Worm (Caenorhabditis elegans) whole organism, young adult: Measurements from ENCODE around the gene Y22D7AL.4.
A peak's percentile ranks its signal among the peaks of the same experiment; 100 is the strongest.

Experiments used
- B0336.3 ChIP-seq: fragments of 200-800 bp; sonication (Bioruptor generic); IDR thresholded peaks from 2 replicates; pipeline ENCODE4 v1.3.6; 2022; ENCODE audit warnings: missing genetic modification characterization, missing compliant biosample characterization
- C17E4.6 ChIP-seq: fragments of 200-800 bp; sonication (Bioruptor generic); IDR thresholded peaks from 2 replicates; pipeline ENCODE4 v1.3.6; 2022; ENCODE audit warnings: missing genetic modification reagents, missing genetic modification characterization, missing compliant biosample characterization
- D2030.7 ChIP-seq: fragments of 200-800 bp; sonication (Bioruptor generic); IDR thresholded peaks from 2 replicates; pipeline ENCODE4 v1.3.6; 2022; ENCODE audit warnings: missing genetic modification reagents, missing genetic modification characterization, missing compliant biosample characterization
- F10E7.11 ChIP-seq: sonication (generic microtip); optimal IDR thresholded peaks from 2 replicates; lab custom pipeline; 2017; ENCODE audit warnings: mild to moderate bottlenecking, missing genetic modification characterization, moderate library complexity, missing compliant biosample characterization
- F22D6.2 ChIP-seq: sonication (generic microtip); optimal IDR thresholded peaks from 2 replicates; lab custom pipeline; 2016; ENCODE audit warnings: mild to moderate bottlenecking, missing genetic modification characterization, missing compliant biosample characterization
- F49E8.2 ChIP-seq: sonication (generic microtip); optimal IDR thresholded peaks from 3 replicates; lab custom pipeline; 2017; ENCODE audit warnings: missing genetic modification characterization, mild to moderate bottlenecking, missing compliant biosample characterization, antibody characterized with exemption, moderate library complexity; ENCODE audit not compliant: insufficient read depth
- F57A8.1 ChIP-seq: fragments of 200-800 bp; sonication (Bioruptor generic); optimal IDR thresholded peaks from 2 replicates; lab custom pipeline; 2018; ENCODE audit warnings: mild to moderate bottlenecking, missing genetic modification characterization, moderate library complexity, missing compliant biosample characterization
- Y53F4B.3 ChIP-seq: fragments of 200-800 bp; sonication (Bioruptor generic); IDR thresholded peaks from 2 replicates; pipeline ENCODE4 v1.3.6; 2022; ENCODE audit warnings: missing genetic modification reagents, missing genetic modification characterization, missing compliant biosample characterization
- ZK185.1 ChIP-seq: sonication (generic microtip); optimal IDR thresholded peaks from 2 replicates; lab custom pipeline; 2016; ENCODE audit warnings: mild to moderate bottlenecking, missing genetic modification characterization, missing compliant biosample characterization; ENCODE audit not compliant: poor library complexity, severe bottlenecking
- akir-1 ChIP-seq: fragments of 200-800 bp; sonication (Bioruptor generic); optimal IDR thresholded peaks from 2 replicates; lab custom pipeline; 2018; ENCODE audit warnings: mild to moderate bottlenecking, missing genetic modification characterization, moderate library complexity, missing compliant biosample characterization
- aptf-3 ChIP-seq: fragments of 200-800 bp; sonication (Bioruptor generic); IDR thresholded peaks from 2 replicates; pipeline ENCODE4 v1.3.6; 2022; ENCODE audit warnings: missing genetic modification characterization, missing compliant biosample characterization
- attf-6 ChIP-seq: fragments of 200-800 bp; sonication (Bioruptor generic); IDR thresholded peaks from 2 replicates; pipeline ENCODE4 v1.3.6; 2022; ENCODE audit warnings: missing genetic modification reagents, missing genetic modification characterization, missing compliant biosample characterization
- ceh-27 ChIP-seq: fragments of 200-800 bp; sonication (Bioruptor generic); optimal IDR thresholded peaks from 2 replicates; lab custom pipeline; 2018; ENCODE audit warnings: mild to moderate bottlenecking, missing genetic modification characterization, moderate library complexity, missing compliant biosample characterization
- dpff-1 ChIP-seq: sonication (generic microtip); optimal IDR thresholded peaks from 2 replicates; lab custom pipeline; 2017; ENCODE audit warnings: mild to moderate bottlenecking, missing genetic modification characterization, missing compliant biosample characterization
- dpl-1 ChIP-seq: fragments of 150-350 bp; optimal IDR thresholded peaks from 2 replicates; lab custom pipeline; 2014; ENCODE audit warnings: missing biosample characterization, missing genetic modification reagents, missing genetic modification characterization
- egl-44 ChIP-seq: fragments of 200-800 bp; sonication (Bioruptor generic); IDR thresholded peaks from 2 replicates; pipeline ENCODE4 v1.3.6; 2022; ENCODE audit warnings: missing genetic modification reagents, missing genetic modification characterization, missing compliant biosample characterization
- ekl-4 ChIP-seq: fragments of 200-800 bp; sonication (Bioruptor generic); IDR thresholded peaks from 2 replicates; pipeline ENCODE4 v1.3.6; 2022; ENCODE audit warnings: missing genetic modification reagents, missing genetic modification characterization, missing compliant biosample characterization
- fkh-3 ChIP-seq: sonication (generic microtip); optimal IDR thresholded peaks from 2 replicates; lab custom pipeline; 2016; ENCODE audit warnings: mild to moderate bottlenecking, missing genetic modification characterization, missing compliant biosample characterization
- him-1 ChIP-seq: sonication (generic microtip); optimal IDR thresholded peaks from 2 replicates; lab custom pipeline; 2016; ENCODE audit warnings: missing genotype, missing genetic modification reagents, missing genetic modification characterization, missing compliant biosample characterization
- lin-26 ChIP-seq: fragments of 200-800 bp; sonication (Bioruptor generic); IDR thresholded peaks from 2 replicates; pipeline ENCODE4 v1.3.6; 2022; ENCODE audit warnings: missing genetic modification reagents, missing genetic modification characterization, missing compliant biosample characterization
- lin-35 ChIP-seq, 3 experiments: fragments of 150-350 bp in 2 of 3; sonication (generic microtip) in 1 of 3; optimal IDR thresholded peaks; 2 replicates each; lab custom pipeline; 2014 to 2018; ENCODE audit warnings: missing biosample characterization in 3 of 3, missing genetic modification characterization in 3 of 3, missing genetic modification reagents in 3 of 3
- lir-1 ChIP-seq: fragments of 200-800 bp; sonication (Bioruptor generic); conservative IDR thresholded peaks from 2 replicates; pipeline ENCODE4 v1.3.6; 2022; ENCODE audit warnings: missing genetic modification reagents, missing genetic modification characterization, missing compliant biosample characterization
- mcd-1 ChIP-seq: fragments of 200-800 bp; sonication (Bioruptor generic); IDR thresholded peaks from 2 replicates; pipeline ENCODE4 v1.3.6; 2022; ENCODE audit warnings: missing genetic modification reagents, missing genetic modification characterization, missing compliant biosample characterization
- mel-28 ChIP-seq: sonication (generic microtip); optimal IDR thresholded peaks from 2 replicates; lab custom pipeline; 2016; ENCODE audit warnings: borderline replicate concordance, mild to moderate bottlenecking, missing genetic modification characterization, missing compliant biosample characterization
- nfya-2 ChIP-seq: fragments of 200-800 bp; sonication (Bioruptor generic); IDR thresholded peaks from 2 replicates; pipeline ENCODE4 v1.3.6; 2022; ENCODE audit warnings: missing genetic modification reagents, missing genetic modification characterization, missing compliant biosample characterization
- nfyb-1 ChIP-seq: fragments of 200-800 bp; sonication (Bioruptor generic); IDR thresholded peaks from 2 replicates; pipeline ENCODE4 v1.3.6; 2022; ENCODE audit warnings: missing genetic modification reagents, missing genetic modification characterization, missing compliant biosample characterization
- nhr-120 ChIP-seq: fragments of 200-800 bp; sonication (Bioruptor generic); IDR thresholded peaks from 2 replicates; pipeline ENCODE4 v1.3.6; 2022; ENCODE audit warnings: missing genetic modification characterization, missing compliant biosample characterization
- nhr-27 ChIP-seq: fragments of 200-800 bp; sonication (Bioruptor generic); optimal IDR thresholded peaks from 2 replicates; lab custom pipeline; 2018; ENCODE audit warnings: mild to moderate bottlenecking, missing genetic modification characterization, moderate library complexity, missing compliant biosample characterization
- nhr-80 ChIP-seq: sonication (generic microtip); optimal IDR thresholded peaks from 2 replicates; lab custom pipeline; 2016; ENCODE audit warnings: missing genetic modification characterization, missing compliant biosample characterization
- rcor-1 ChIP-seq: fragments of 200-800 bp; sonication (Bioruptor generic); IDR thresholded peaks from 2 replicates; pipeline ENCODE4 v1.3.6; 2022; ENCODE audit warnings: missing genetic modification reagents, missing genetic modification characterization, missing compliant biosample characterization
- rec-8 ChIP-seq, 2 experiments: sonication (generic microtip); optimal IDR thresholded peaks; 2 replicates each; lab custom pipeline; 2016; ENCODE audit warnings: mild to moderate bottlenecking in 2 of 2, missing genetic modification characterization in 2 of 2, missing genetic modification reagents in 2 of 2, missing genotype in 2 of 2, missing biosample characterization in 1 of 2, missing compliant biosample characterization in 1 of 2, moderate library complexity in 1 of 2
- sdz-38 ChIP-seq: sonication (generic microtip); optimal IDR thresholded peaks from 2 replicates; lab custom pipeline; 2016; ENCODE audit warnings: missing genotype, missing genetic modification characterization, missing compliant biosample characterization
- somi-1 ChIP-seq: fragments of 200-800 bp; sonication (Bioruptor generic); optimal IDR thresholded peaks from 2 replicates; lab custom pipeline; 2018; ENCODE audit warnings: mild to moderate bottlenecking, missing genetic modification characterization, missing compliant biosample characterization
- tbp1 ChIP-seq: fragments of 200-800 bp; sonication (Bioruptor generic); optimal IDR thresholded peaks from 2 replicates; lab custom pipeline; 2018; ENCODE audit warnings: mild to moderate bottlenecking, missing genetic modification characterization, missing compliant biosample characterization
- tlf-1 ChIP-seq: fragments of 200-800 bp; sonication (Bioruptor generic); optimal IDR thresholded peaks from 2 replicates; lab custom pipeline; 2018; ENCODE audit warnings: mild to moderate bottlenecking, missing genetic modification characterization, missing compliant biosample characterization
- unc-130 ChIP-seq: sonication (generic microtip); optimal IDR thresholded peaks from 2 replicates; lab custom pipeline; 2016; ENCODE audit warnings: missing genetic modification reagents, missing genetic modification characterization, missing compliant biosample characterization
- unc-62 ChIP-seq: fragments of 150-350 bp; optimal IDR thresholded peaks from 2 replicates; lab custom pipeline; 2014; ENCODE audit warnings: missing biosample characterization, missing genetic modification reagents, missing genetic modification characterization
- zfh-2 ChIP-seq: fragments of 200-800 bp; sonication (Bioruptor generic); conservative IDR thresholded peaks from 2 replicates; pipeline ENCODE4 v1.3.6; 2022; ENCODE audit warnings: missing genetic modification reagents, missing genetic modification characterization, missing compliant biosample characterization
- ztf-18 ChIP-seq: sonication (generic microtip); optimal IDR thresholded peaks from 2 replicates; lab custom pipeline; 2016; ENCODE audit warnings: missing genotype, mild to moderate bottlenecking, missing genetic modification characterization, missing compliant biosample characterization

The Y22D7AL.4 gene

DNA sequence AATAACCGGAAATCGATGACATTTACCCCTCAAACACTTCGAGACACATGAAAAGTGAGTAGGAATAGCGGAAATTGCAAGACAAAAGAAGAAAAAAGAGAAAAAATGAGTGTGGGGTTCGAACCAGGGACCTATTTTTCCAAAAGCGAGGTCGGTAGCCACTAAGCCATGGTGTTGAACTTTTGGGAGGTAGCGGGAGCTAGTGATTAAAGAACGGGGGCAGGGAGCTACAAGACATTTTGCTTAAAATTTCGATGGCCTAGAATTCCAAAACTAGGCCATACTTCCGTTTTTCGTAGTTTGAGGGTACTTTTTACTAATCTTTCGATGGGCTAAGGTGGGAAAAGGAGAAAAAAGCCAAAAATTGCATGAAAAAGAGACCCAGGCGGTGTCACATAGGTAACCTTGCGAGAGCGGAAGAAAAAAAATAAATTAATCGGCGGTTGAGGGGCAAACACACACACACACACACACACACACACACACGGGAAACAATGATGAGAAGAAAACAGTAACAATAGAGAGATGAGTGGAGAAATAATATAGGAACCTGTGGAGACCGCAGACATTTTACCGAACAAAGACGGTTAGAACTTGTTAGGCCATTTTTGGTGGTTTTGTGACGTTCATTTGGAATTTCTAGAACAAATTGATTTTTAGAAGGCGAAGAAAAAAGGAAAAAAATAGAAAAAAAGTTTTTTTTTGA, 24.8 kb upstream of the Y22D7AL.4 start (continued):
- TF ChIP-seq nhr-120 (GFP tag; lab: Robert Waterston, UW) (0 out of 2 replicates have a peak, but pooled peaks have one; percentile 73), nhr-27 (tag; lab: Kevin White, UChicago) (no peak), mel-28 (tag; lab: Kevin White, UChicago) (no peak), ZK185.1 (tag; lab: Kevin White, UChicago) (peak; percentile 72), mcd-1 (peak; percentile 60), lin-35 (GFP tag; optimal IDR thresholded peaks at IDR 0.05; lab: Kevin White, UChicago) (peak in 1 of 3 experiments; percentile 4), ceh-27 (no peak), tbp1 (peak; percentile 93), sdz-38 (tag; lab: Kevin White, UChicago) (no peak), lin-26 (GFP tag; lab: Robert Waterston, UW) (peak; percentile 85; the same call in 1 of the 2 replicates), fkh-3 (tag; lab: Kevin White, UChicago) (peak; percentile 52), nfyb-1 (GFP tag; lab: Robert Waterston, UW) (peak; percentile 75), C17E4.6 (GFP tag; lab: Robert Waterston, UW) (0 out of 2 replicates have a peak, but pooled peaks have one; percentile 28), zfh-2 (no peak), ztf-18 (tag; lab: Kevin White, UChicago) (peak; percentile 73), aptf-3 (no peak), ekl-4 (no peak), rcor-1 (no peak), rec-8 (tag; optimal IDR thresholded peaks at IDR 0.05; lab: Kevin White, UChicago) (peak; percentile 65 to 83), him-1 (tag; lab: Kevin White, UChicago) (peak; percentile 20), attf-6 (0 out of 2 replicates have a peak, but pooled peaks have one; percentile 21), F10E7.11 (no peak), egl-44 (GFP tag; lab: Robert Waterston, UW) (peak; percentile 71; the same call in 1 of the 2 replicates), dpff-1 (tag; lab: Kevin White, UChicago) (no peak), F57A8.1 (GFP tag; lab: Kevin White, UChicago) (no peak), somi-1 (GFP tag; lab: Kevin White, UChicago) (peak; percentile 35), nfya-2 (no peak), akir-1 (no peak), dpl-1 (no peak), tlf-1 (GFP tag; lab: Kevin White, UChicago) (no peak), Y53F4B.3 (GFP tag; lab: Robert Waterston, UW) (no peak), F22D6.2 (tag; lab: Kevin White, UChicago) (no peak), lir-1 (GFP tag; lab: Robert Waterston, UW) (peak; percentile 52; the same call in 1 of the 2 replicates), D2030.7 (GFP tag; lab: Robert Waterston, UW) (peak; percentile 87)

DNA sequence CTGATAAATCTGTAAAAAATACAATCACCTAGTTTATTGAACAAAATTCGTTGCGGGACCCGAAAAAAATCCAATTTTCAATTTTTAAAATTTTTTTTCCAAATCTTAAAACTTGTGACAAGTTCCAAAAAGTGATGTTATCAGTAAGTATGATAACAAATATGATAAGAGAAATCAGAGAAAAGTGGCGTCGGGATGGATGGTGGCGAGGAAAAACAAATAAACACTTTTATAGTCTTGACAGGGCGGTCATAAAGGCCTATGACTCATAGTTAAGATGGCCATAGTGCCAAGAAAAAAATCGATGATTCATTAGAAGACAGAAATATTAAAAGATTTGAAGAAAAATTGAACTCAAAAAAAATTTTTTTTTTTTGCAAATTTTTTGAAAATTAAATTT, 23.8 kb upstream of the Y22D7AL.4 start:
- TF ChIP-seq B0336.3 (no peak), unc-62 (GFP tag; lab: Kevin White, UChicago) (peak; percentile 31), F49E8.2 (no peak), nhr-80 (peak; percentile 21), unc-130 (no peak)
- TF ChIP-seq, all 124 proteins: peak for 2
